Fruit fly (Drosophila melanogaster): ENCODE data around the gene CG1113.
A peak's percentile ranks its signal among the peaks of the same experiment; 100 is the strongest.

Gene CG1113

dm6 chr3R:5298599-5299307 is 45.8 kb downstream of the CG1113 start (continued):
- TF ChIP-seq CG16779 (GFP tag; IDR thresholded peaks at IDR 0.05), result peak; percentile 31; the same call in 1 of the 2 replicates
- peak; percentile 73 for TF ChIP-seq sob (GFP tag; IDR thresholded peaks at IDR 0.05)
- TF ChIP-seq H15 (GFP tag; IDR thresholded peaks at IDR 0.05), result peak; percentile 60; the same call in 2 of the 3 replicates
- no peak for TF ChIP-seq lola (GFP tag; optimal IDR thresholded peaks at IDR 0.05)
- peak; percentile 34 for TF ChIP-seq Fer3 (tag; optimal IDR thresholded peaks at IDR 0.05)
- no peak for TF ChIP-seq CG5180 (GFP tag; optimal IDR thresholded peaks at IDR 0.05)
- peak; percentile 91 for TF ChIP-seq CG10366 (GFP tag; IDR thresholded peaks at IDR 0.05)
- peak; percentile 56 for TF ChIP-seq Dad (GFP tag; optimal IDR thresholded peaks at IDR 0.05)
- peak; percentile 64 for TF ChIP-seq bab2 (GFP tag; optimal IDR thresholded peaks at IDR 0.05)
- peak; percentile 58 for TF ChIP-seq Side (GFP tag; optimal IDR thresholded peaks at IDR 0.05)
- peak; percentile 28 for TF ChIP-seq sd (tag; optimal IDR thresholded peaks at IDR 0.05)
- TF ChIP-seq lilli (GFP tag; optimal IDR thresholded peaks at IDR 0.05), result peak; percentile 62
- TF ChIP-seq Xbp1 (GFP tag; optimal IDR thresholded peaks at IDR 0.05), result peak; percentile 82
- no peak for TF ChIP-seq sima (GFP tag; optimal IDR thresholded peaks at IDR 0.05)
- TF ChIP-seq NFAT (GFP tag; IDR thresholded peaks at IDR 0.05), result peak; percentile 84
- TF ChIP-seq CG10543 (GFP tag; optimal IDR thresholded peaks at IDR 0.05), result peak; percentile 43
- peak; percentile 28 for TF ChIP-seq cad (GFP tag; optimal IDR thresholded peaks at IDR 0.05)
- no peak for TF ChIP-seq Sry-β (GFP tag; optimal IDR thresholded peaks at IDR 0.05)
- TF ChIP-seq Dll (GFP tag; IDR thresholded peaks at IDR 0.05; ENCODE audit: partially characterized antibody), result 0 out of 4 replicates have a peak, but pooled peaks have one; percentile 36
- peak; percentile 47 for TF ChIP-seq bbx (GFP tag; IDR thresholded peaks at IDR 0.05; ENCODE audit: partially characterized antibody)
- peak; percentile 81 for TF ChIP-seq Lhr (GFP tag; optimal IDR thresholded peaks at IDR 0.05)
- TF ChIP-seq CG1792 (GFP tag; optimal IDR thresholded peaks at IDR 0.05), result no peak
- TF ChIP-seq Hsf (GFP tag; optimal IDR thresholded peaks at IDR 0.05), result peak; percentile 79
- peak; percentile 70 for TF ChIP-seq CG1602 (GFP tag; optimal IDR thresholded peaks at IDR 0.05)
- TF ChIP-seq Ets97D (GFP tag; optimal IDR thresholded peaks at IDR 0.05), result peak; percentile 28
- no peak for TF ChIP-seq sens-2 (GFP tag; IDR thresholded peaks at IDR 0.05)
- no peak for TF ChIP-seq Neu2 (GFP tag; optimal IDR thresholded peaks at IDR 0.05; ENCODE audit: borderline replicate concordance)
- TF ChIP-seq Rx (GFP tag; IDR thresholded peaks at IDR 0.05), result peak; percentile 44
- TF ChIP-seq Lpt (GFP tag; optimal IDR thresholded peaks at IDR 0.05), result no peak
- no peak for TF ChIP-seq dati (GFP tag; IDR thresholded peaks at IDR 0.05)
- peak; percentile 33; the same call in 1 of the 2 replicates for TF ChIP-seq CG13287 (GFP tag; IDR thresholded peaks at IDR 0.05; ENCODE audit: partially characterized antibody)
- TF ChIP-seq gcm (GFP tag; optimal IDR thresholded peaks at IDR 0.05), result peak; percentile 39
- TF ChIP-seq salm (tag; optimal IDR thresholded peaks at IDR 0.05), result no peak
- peak; percentile 72 for TF ChIP-seq Chrac-16 (GFP tag; optimal IDR thresholded peaks at IDR 0.05)
- TF ChIP-seq CG1603 (tag; optimal IDR thresholded peaks at IDR 0.05), result peak; percentile 68
- TF ChIP-seq vfl (GFP tag; optimal IDR thresholded peaks at IDR 0.05), result no peak
- TF ChIP-seq CG14441 (GFP tag; IDR thresholded peaks at IDR 0.05), result peak; percentile 53
- TF ChIP-seq Scr (GFP tag; IDR thresholded peaks at IDR 0.05; ENCODE audit: partially characterized antibody), result peak; percentile 33
- TF ChIP-seq CG8281 (tag; optimal IDR thresholded peaks at IDR 0.05), result peak; percentile 40
- peak; percentile 24 for TF ChIP-seq CG4854 (GFP tag; optimal IDR thresholded peaks at IDR 0.05)
- TF ChIP-seq kah (GFP tag; optimal IDR thresholded peaks at IDR 0.05), result no peak
- peak; percentile 16; the same call in 1 of the 2 replicates for TF ChIP-seq ham (GFP tag; IDR thresholded peaks at IDR 0.05)
- peak; percentile 64 for TF ChIP-seq maf-S (GFP tag; optimal IDR thresholded peaks at IDR 0.05)
- peak; percentile 65; the same call in 1 of the 3 replicates for TF ChIP-seq Opbp (GFP tag; IDR thresholded peaks at IDR 0.05; ENCODE audit: partially characterized antibody)
- TF ChIP-seq Dref (GFP tag; IDR thresholded peaks at IDR 0.05), result 0 out of 2 replicates have a peak, but pooled peaks have one; percentile 28
- TF ChIP-seq Eip74EF (GFP tag; optimal IDR thresholded peaks at IDR 0.05), result peak in 1 of 2 experiments; percentile 8
- no peak for TF ChIP-seq Poxn (GFP tag; IDR thresholded peaks at IDR 0.05)
- TF ChIP-seq BtbVII (GFP tag; optimal IDR thresholded peaks at IDR 0.05), result peak; percentile 49
- no peak for TF ChIP-seq usp (GFP tag; optimal IDR thresholded peaks at IDR 0.05)

Measured in whole organism, embryonic.